Worm (Caenorhabditis elegans): ENCODE results near the gene ufd-2.

ce11 chrII:8058769-8059168, 3.8 kb upstream of the ufd-2 start, which contains the start of gene T05H10.8:
- TF ChIP-seq nhr-10 (tag; optimal IDR thresholded peaks at IDR 0.05) (no peak), zag-1 (tag; optimal IDR thresholded peaks at IDR 0.05) (no peak), peb-1 (tag; optimal IDR thresholded peaks at IDR 0.05) (no peak), snpc-4 (tag; optimal IDR thresholded peaks at IDR 0.05) (no peak), mdl-1 (tag; optimal IDR thresholded peaks at IDR 0.05) (no peak), alr-1 (tag; optimal IDR thresholded peaks at IDR 0.05) (no peak), nhr-25 (tag; optimal IDR thresholded peaks at IDR 0.05) (no peak), lin-39 (tag; optimal IDR thresholded peaks at IDR 0.05) (no peak), R02D3.7 (tag; optimal IDR thresholded peaks at IDR 0.05) (no peak)

Data from whole organism, L2 larva.